Fruit fly (Drosophila melanogaster) Kc167 (cell line): ENCODE results near the gene Snr1.

ENCODE experiments used
- Myc ChIP-seq: fragments of >200 bp; optimal IDR thresholded peaks from 2 replicates; lab custom pipeline; 2017; ENCODE audit warnings: missing external identifiers
- Sin3A ChIP-seq: fragments of >200 bp; optimal IDR thresholded peaks from 2 replicates; lab custom pipeline; 2018; ENCODE audit warnings: missing external identifiers
- h ChIP-seq: fragments of >200 bp; optimal IDR thresholded peaks from 3 replicates; lab custom pipeline; 2018; ENCODE audit warnings: missing external identifiers
- insv ChIP-seq: fragments of >200 bp; optimal IDR thresholded peaks from 3 replicates; lab custom pipeline; 2018; ENCODE audit warnings: missing external identifiers
- psq ChIP-seq: fragments of >200 bp; optimal IDR thresholded peaks from 2 replicates; lab custom pipeline; 2017; ENCODE audit warnings: missing external identifiers
- ttk ChIP-seq: sonication (Bioruptor generic); optimal IDR thresholded peaks from 2 replicates; lab custom pipeline; 2017; ENCODE audit warnings: missing external identifiers

Gene Snr1

dm6 chr3R:5470586-5471283 lies at the start of gene Snr1, which contains the start of gene mRpL44:
Gene Snr1 (plus strand): TSS chr3R:5470926.
Gene mRpL44 (minus strand): TSS chr3R:5470636.
- TF ChIP-seq Sin3A (lab: Kevin White, UChicago) = no peak
- no peak for TF ChIP-seq insv (lab: Kevin White, UChicago)
- no peak for TF ChIP-seq ttk
- TF ChIP-seq psq (lab: Kevin White, UChicago) = no peak

dm6 chr3R:5422123-5422522 lies 48.6 kb upstream of the Snr1 start:
- no peak for TF ChIP-seq ttk
- TF ChIP-seq psq (lab: Kevin White, UChicago) = no peak
- no peak for TF ChIP-seq Sin3A (lab: Kevin White, UChicago)
- TF ChIP-seq insv (lab: Kevin White, UChicago) = no peak
- no peak for TF ChIP-seq Myc (lab: Kevin White, UChicago)

- no peak for TF ChIP-seq ttk
- TF ChIP-seq Sin3A (lab: Kevin White, UChicago) = no peak
- TF ChIP-seq insv (lab: Kevin White, UChicago) = no peak
- no peak for TF ChIP-seq h (lab: Kevin White, UChicago)
- no peak for TF ChIP-seq psq (lab: Kevin White, UChicago)
- no peak for TF ChIP-seq Myc (lab: Kevin White, UChicago)
Observed at dm6 chr3R:5427157-5427556, 43.6 kb upstream of the Snr1 start, which contains the start of gene CG12147. Gene CG12147 (minus strand): TSS chr3R:5427257.

- TF ChIP-seq h (lab: Kevin White, UChicago) (no peak), Sin3A (lab: Kevin White, UChicago) (no peak), Myc (lab: Kevin White, UChicago) (no peak), psq (lab: Kevin White, UChicago) (no peak), ttk (no peak), insv (lab: Kevin White, UChicago) (no peak)
Observed at dm6 chr3R:5429786-5430185, 40.9 kb upstream of the Snr1 start.

- TF ChIP-seq insv (lab: Kevin White, UChicago) (no peak), psq (lab: Kevin White, UChicago) (no peak), h (lab: Kevin White, UChicago) (no peak), Myc (lab: Kevin White, UChicago) (no peak), Sin3A (lab: Kevin White, UChicago) (no peak), ttk (no peak)
Observed at dm6 chr3R:5438750-5439149, 32.0 kb upstream of the Snr1 start.

- TF ChIP-seq h (lab: Kevin White, UChicago) (no peak), psq (lab: Kevin White, UChicago) (no peak), Myc (lab: Kevin White, UChicago) (no peak), ttk (no peak), insv (lab: Kevin White, UChicago) (no peak), Sin3A (lab: Kevin White, UChicago) (no peak)
Observed at dm6 chr3R:5454334-5454733, 16.4 kb upstream of the Snr1 start.

- TF ChIP-seq psq (lab: Kevin White, UChicago) (no peak), insv (lab: Kevin White, UChicago) (no peak), Myc (lab: Kevin White, UChicago) (no peak), ttk (no peak), h (lab: Kevin White, UChicago) (no peak), Sin3A (lab: Kevin White, UChicago) (no peak)
Observed at dm6 chr3R:5458627-5459026, 12.1 kb upstream of the Snr1 start.

dm6 chr3R:5463199-5463949 lies 7.4 kb upstream of the Snr1 start:
- TF ChIP-seq h (lab: Kevin White, UChicago) = no peak
- TF ChIP-seq Myc (lab: Kevin White, UChicago) = no peak

- TF ChIP-seq Sin3A (lab: Kevin White, UChicago) = no peak
- no peak for TF ChIP-seq insv (lab: Kevin White, UChicago)
- TF ChIP-seq h (lab: Kevin White, UChicago) = no peak
- no peak for TF ChIP-seq Myc (lab: Kevin White, UChicago)
Observed at dm6 chr3R:5464481-5464880, 6.2 kb upstream of the Snr1 start, which contains the start of gene PEK. Gene PEK (minus strand): TSS chr3R:5464753.

dm6 chr3R:5466875-5467274 lies 3.9 kb upstream of the Snr1 start, which contains the start of gene RpL35A:
Gene RpL35A (minus strand): TSS chr3R:5467101.
- no peak for TF ChIP-seq ttk
- no peak for TF ChIP-seq h (lab: Kevin White, UChicago)
- TF ChIP-seq insv (lab: Kevin White, UChicago) = no peak
- no peak for TF ChIP-seq Myc (lab: Kevin White, UChicago)
- no peak for TF ChIP-seq psq (lab: Kevin White, UChicago)
- TF ChIP-seq Sin3A (lab: Kevin White, UChicago) = no peak

- TF ChIP-seq Sin3A (lab: Kevin White, UChicago) = no peak
- TF ChIP-seq insv (lab: Kevin White, UChicago) = no peak
- no peak for TF ChIP-seq Myc (lab: Kevin White, UChicago)
- no peak for TF ChIP-seq h (lab: Kevin White, UChicago)
- no peak for TF ChIP-seq psq (lab: Kevin White, UChicago)
- no peak for TF ChIP-seq ttk
Observed at dm6 chr3R:5467619-5468018, 3.1 kb upstream of the Snr1 start, which contains the start of gene POLDIP2. Gene POLDIP2 (plus strand): TSS chr3R:5467778.

dm6 chr3R:5474551-5474950 lies 3.8 kb downstream of the Snr1 start, which contains the start of the genes CG45100, HDAC3 and Hcs:
Gene CG45100 (minus strand): TSS chr3R:5474600.
Gene HDAC3 (minus strand): TSS chr3R:5474600.
Gene Hcs (plus strand): TSS chr3R:5474899.
- TF ChIP-seq psq (lab: Kevin White, UChicago) (no peak), Sin3A (lab: Kevin White, UChicago) (no peak), h (lab: Kevin White, UChicago) (no peak), Myc (lab: Kevin White, UChicago) (no peak), ttk (no peak)
